Worm (Caenorhabditis elegans) whole organism, mixed stage, embryonic: Measurements from ENCODE around the gene scl-25.

Experiments used
- blmp-1 ChIP-seq: fragments of 150-350 bp; optimal IDR thresholded peaks from 2 replicates; lab custom pipeline; 2014; ENCODE audit warnings: missing biosample characterization, missing genetic modification characterization
- lin-13 ChIP-seq: fragments of 150-350 bp; optimal IDR thresholded peaks from 2 replicates; lab custom pipeline; 2014; ENCODE audit warnings: missing biosample characterization, missing genetic modification characterization
- nhr-237 ChIP-seq: fragments of 150-350 bp; optimal IDR thresholded peaks from 2 replicates; lab custom pipeline; 2014; ENCODE audit warnings: missing biosample characterization, missing genetic modification characterization
- nhr-28 ChIP-seq: fragments of 150-350 bp; optimal IDR thresholded peaks from 2 replicates; lab custom pipeline; 2014; ENCODE audit warnings: missing biosample characterization, missing genetic modification characterization

DNA sequence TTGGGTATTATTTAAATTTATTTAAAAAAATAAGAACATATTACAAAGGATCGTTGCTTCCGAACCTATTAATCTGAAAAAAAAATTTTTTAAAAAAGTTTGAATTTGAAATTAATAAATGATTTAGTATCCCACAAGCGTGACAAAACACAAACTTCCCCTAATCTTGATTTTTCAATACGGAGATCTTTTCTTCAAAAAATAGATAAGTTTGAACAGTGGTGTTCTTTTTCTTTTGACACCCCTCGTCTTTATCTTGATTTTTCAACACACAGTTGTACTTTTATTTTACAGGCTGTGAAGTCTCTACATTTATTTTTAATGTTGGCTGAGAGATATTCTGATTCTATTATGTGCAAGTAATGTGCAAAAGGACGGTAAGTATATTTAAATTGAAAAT is 10.9 kb downstream of the scl-25 start, which contains the start of gene T19C9.10:
- no peak for TF ChIP-seq lin-13
- TF ChIP-seq blmp-1 (tag; lab: Kevin White, UChicago), result no peak
- no peak for TF ChIP-seq nhr-28 (tag; lab: Kevin White, UChicago)
- no peak for TF ChIP-seq nhr-237 (tag; lab: Kevin White, UChicago)
